Fruit fly (Drosophila melanogaster): ENCODE data around the gene CG14710.

The CG14710 gene

DNA sequence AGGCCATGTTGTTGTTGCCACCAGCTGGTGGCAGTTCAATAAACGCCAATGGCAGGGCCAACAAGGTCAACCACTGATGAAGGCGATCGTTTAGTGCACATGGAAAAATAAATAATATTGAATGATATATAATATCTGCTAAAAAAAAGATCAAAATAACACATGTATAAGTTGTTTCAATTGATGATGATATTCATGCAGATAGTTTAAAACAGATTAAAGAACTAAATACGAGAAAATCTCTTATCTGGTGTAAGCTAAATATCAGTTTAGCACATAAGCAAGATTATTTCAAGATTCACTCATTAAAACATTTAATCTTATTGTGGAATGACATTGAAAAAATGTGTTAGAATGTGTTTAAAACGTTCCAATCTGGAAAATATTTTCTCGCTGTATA is 43.6 kb downstream of the CG14710 start (continued):
- TF ChIP-seq Doc2 (GFP tag; IDR thresholded peaks at IDR 0.05) (no peak), CG30403 (GFP tag; optimal IDR thresholded peaks at IDR 0.05) (peak; percentile 35), CG15011 (GFP tag; optimal IDR thresholded peaks at IDR 0.05) (no peak), repo (GFP tag; optimal IDR thresholded peaks at IDR 0.05) (no peak), Ada2b (GFP tag; IDR thresholded peaks at IDR 0.05) (no peak), btn (GFP tag; optimal IDR thresholded peaks at IDR 0.05) (no peak), wek (GFP tag; optimal IDR thresholded peaks at IDR 0.05) (no peak), pb (GFP tag; optimal IDR thresholded peaks at IDR 0.05) (no peak), pzg (GFP tag; optimal IDR thresholded peaks at IDR 0.05) (no peak), danr (GFP tag; IDR thresholded peaks at IDR 0.05) (no peak), CG15073 (GFP tag; optimal IDR thresholded peaks at IDR 0.05) (no peak), caup (GFP tag; optimal IDR thresholded peaks at IDR 0.05; ENCODE audit: severe bottlenecking) (no peak), Dek (tag; optimal IDR thresholded peaks at IDR 0.05) (no peak), C15 (GFP tag; IDR thresholded peaks at IDR 0.05) (no peak), ci (GFP tag; IDR thresholded peaks at IDR 0.05) (0 out of 3 replicates have a peak, but pooled peaks have one; percentile 21), CG2120 (GFP tag; optimal IDR thresholded peaks at IDR 0.05) (no peak), nom (GFP tag; optimal IDR thresholded peaks at IDR 0.05) (no peak), tin (GFP tag; optimal IDR thresholded peaks at IDR 0.05) (no peak), slp2 (GFP tag; optimal IDR thresholded peaks at IDR 0.05) (no peak), CG14441 (GFP tag; IDR thresholded peaks at IDR 0.05) (no peak), tgo (GFP tag; IDR thresholded peaks at IDR 0.05) (peak; percentile 39; the same call in 1 of the 3 replicates), CG12155 (GFP tag; optimal IDR thresholded peaks at IDR 0.05) (no peak), CG5180 (GFP tag; optimal IDR thresholded peaks at IDR 0.05) (peak; percentile 13), CG9932 (GFP tag; IDR thresholded peaks at IDR 0.05) (no peak), pan (optimal IDR thresholded peaks at IDR 0.05) (no peak), pan (GFP tag; optimal IDR thresholded peaks at IDR 0.05 in 1 of 2, IDR thresholded peaks at IDR 0.05 in 1 of 2) (peak in 1 of 2 experiments; percentile 50), CG12236 (GFP tag; optimal IDR thresholded peaks at IDR 0.05) (no peak), E2f2 (GFP tag; IDR thresholded peaks at IDR 0.05) (no peak), Dp (GFP tag; optimal IDR thresholded peaks at IDR 0.05) (no peak), Dfd (GFP tag; optimal IDR thresholded peaks at IDR 0.05) (no peak), HmgD (GFP tag; optimal IDR thresholded peaks at IDR 0.05) (no peak), CG6791 (GFP tag; IDR thresholded peaks at IDR 0.05; ENCODE audit: partially characterized antibody) (no peak), lov (optimal IDR thresholded peaks at IDR 0.05) (no peak), lov (GFP tag; IDR thresholded peaks at IDR 0.05) (no peak), CG13624 (GFP tag; optimal IDR thresholded peaks at IDR 0.05) (no peak), dpn (GFP tag; optimal IDR thresholded peaks at IDR 0.05) (no peak), CG13424 (tag; optimal IDR thresholded peaks at IDR 0.05) (peak; percentile 65), Atf6 (GFP tag; IDR thresholded peaks at IDR 0.05) (no peak), Bteb2 (GFP tag; optimal IDR thresholded peaks at IDR 0.05) (no peak), Gsc (GFP tag; IDR thresholded peaks at IDR 0.05) (no peak), CG10654 (GFP tag; optimal IDR thresholded peaks at IDR 0.05) (no peak), Scr (GFP tag; IDR thresholded peaks at IDR 0.05; ENCODE audit: partially characterized antibody) (no peak), CG2116 (GFP tag; optimal IDR thresholded peaks at IDR 0.05) (no peak), HLH3B (GFP tag; IDR thresholded peaks at IDR 0.05) (no peak), otp (GFP tag; IDR thresholded peaks at IDR 0.05) (no peak), ems (GFP tag; optimal IDR thresholded peaks at IDR 0.05) (no peak), cad (GFP tag; optimal IDR thresholded peaks at IDR 0.05) (no peak), CG7556 (GFP tag; optimal IDR thresholded peaks at IDR 0.05) (peak; percentile 57), CG34224 (GFP tag; IDR thresholded peaks at IDR 0.05; ENCODE audit: partially characterized antibody) (no peak), fd96Cb (tag; optimal IDR thresholded peaks at IDR 0.05) (peak; percentile 56), en (GFP tag; optimal IDR thresholded peaks at IDR 0.05) (no peak), sens-2 (GFP tag; IDR thresholded peaks at IDR 0.05) (no peak), CG14667 (GFP tag; IDR thresholded peaks at IDR 0.05) (no peak)
